Worm (Caenorhabditis elegans): ENCODE measurements around the gene D1054.18.

The D1054.18 gene

DNA sequence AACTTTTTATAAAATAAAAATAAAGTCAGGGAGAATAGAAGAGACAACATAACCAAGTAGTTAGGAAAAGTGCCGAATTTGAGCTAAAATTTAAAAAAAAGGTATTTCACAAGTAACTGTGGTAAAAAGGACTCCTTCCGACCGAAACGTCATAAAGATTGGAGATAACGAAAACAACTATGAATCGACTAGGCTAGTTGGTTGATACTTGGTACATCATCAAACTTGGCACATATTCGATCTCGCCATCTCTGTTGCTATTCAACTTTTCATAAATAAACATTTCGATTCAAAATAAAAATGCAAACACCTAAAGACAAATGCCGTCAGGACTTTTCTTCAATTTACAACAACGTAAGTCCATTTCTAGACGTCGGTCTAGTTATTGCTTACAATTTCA lies 10.8 kb upstream of the D1054.18 start, which contains the start of gene C29A12.22:
Gene C29A12.22 (plus strand): TSS at position 301 of the 400 bp plus-strand sequence.
- TF ChIP-seq spr-1 (tag; optimal IDR thresholded peaks at IDR 0.05) (no peak), dpl-1 (GFP tag; optimal IDR thresholded peaks at IDR 0.05) (no peak), cey-2 (tag; optimal IDR thresholded peaks at IDR 0.05; ENCODE audit: borderline replicate concordance, insufficient read depth) (no peak), lir-3 (tag; optimal IDR thresholded peaks at IDR 0.05) (no peak), F44E2.7 (GFP tag; IDR thresholded peaks at IDR 0.05) (no peak), lin-29 (GFP tag; IDR thresholded peaks at IDR 0.05) (no peak), daf-19 (GFP tag; conservative IDR thresholded peaks at IDR 0.05) (no peak), Y75B8A.6 (GFP tag; IDR thresholded peaks at IDR 0.05) (no peak), zag-1 (tag; optimal IDR thresholded peaks at IDR 0.05) (no peak), duxl-1 (tag; optimal IDR thresholded peaks at IDR 0.05; ENCODE audit: poor library complexity) (no peak), lin-1 (GFP tag; IDR thresholded peaks at IDR 0.05) (no peak), hlh-30 (tag; optimal IDR thresholded peaks at IDR 0.05; ENCODE audit: insufficient read depth) (no peak), F37D6.2 (tag; optimal IDR thresholded peaks at IDR 0.05) (no peak), Y105C5A.15 (GFP tag; IDR thresholded peaks at IDR 0.05) (no peak), rbr-2 (tag; optimal IDR thresholded peaks at IDR 0.05) (no peak), dmd-8 (GFP tag; IDR thresholded peaks at IDR 0.05) (no peak), zfp-3 (GFP tag; conservative IDR thresholded peaks at IDR 0.05) (no peak), ceh-32 (tag; optimal IDR thresholded peaks at IDR 0.05; ENCODE audit: poor library complexity) (no peak), nhr-77 (tag; optimal IDR thresholded peaks at IDR 0.05) (no peak)

DNA sequence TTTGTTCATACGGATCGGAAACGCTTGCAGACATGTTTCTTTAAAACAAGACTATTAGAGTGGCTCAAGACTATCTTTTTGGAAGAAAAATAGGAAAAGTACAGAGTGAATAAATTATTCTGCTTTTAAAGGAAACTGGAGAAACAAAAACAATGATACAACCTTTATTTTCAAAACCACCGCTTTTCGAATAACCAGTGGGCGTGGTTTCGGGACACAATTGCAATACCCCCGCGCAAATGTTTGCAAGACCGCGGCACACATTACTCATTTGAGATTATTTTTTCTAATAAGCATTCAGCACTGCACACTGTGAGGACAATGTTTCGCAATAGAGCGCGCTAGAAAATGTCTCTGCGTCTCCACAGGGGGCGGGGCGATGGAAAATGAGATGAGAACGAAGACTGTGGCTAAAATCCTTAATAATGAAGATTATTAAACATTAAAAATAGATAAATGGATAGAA lies 6.9 kb upstream of the D1054.18 start, which contains the start of gene plrg-1:
Gene plrg-1 (minus strand): TSS at position 51 of the 466 bp plus-strand sequence.
- peak; percentile 88 for TF ChIP-seq lin-1 (GFP tag; IDR thresholded peaks at IDR 0.05)
- peak; percentile 43 for TF ChIP-seq jun-1 (tag; optimal IDR thresholded peaks at IDR 0.05)
- no peak for TF ChIP-seq ceh-82 (tag; optimal IDR thresholded peaks at IDR 0.05)
- TF ChIP-seq dve-1 (tag; optimal IDR thresholded peaks at IDR 0.05; ENCODE audit: insufficient read depth) = peak; percentile 91
- peak; percentile 88 for TF ChIP-seq unc-130 (GFP tag; optimal IDR thresholded peaks at IDR 0.05)
- TF ChIP-seq hmg-1.1 (GFP tag; IDR thresholded peaks at IDR 0.05) = peak; percentile 95
- TF ChIP-seq dpl-1 (GFP tag; optimal IDR thresholded peaks at IDR 0.05) = peak; percentile 82
- TF ChIP-seq fos-1 (tag; optimal IDR thresholded peaks at IDR 0.05) = no peak
- TF ChIP-seq ceh-20 (GFP tag; IDR thresholded peaks at IDR 0.05) = peak; percentile 89
- TF ChIP-seq vab-7 (GFP tag; IDR thresholded peaks at IDR 0.05) = peak; percentile 88
- TF ChIP-seq tra-1 (GFP tag; IDR thresholded peaks at IDR 0.05) = peak; percentile 81
- TF ChIP-seq unc-62 (GFP tag; optimal IDR thresholded peaks at IDR 0.05 in 1 of 2) = peak in 1 of 2 experiments; percentile 69
- TF ChIP-seq unc-62 (tag; optimal IDR thresholded peaks at IDR 0.05) = no peak
- no peak for TF ChIP-seq attf-4 (tag; optimal IDR thresholded peaks at IDR 0.05)
- no peak for TF ChIP-seq ceh-32 (tag; optimal IDR thresholded peaks at IDR 0.05; ENCODE audit: poor library complexity)
- TF ChIP-seq nhr-76 (tag; optimal IDR thresholded peaks at IDR 0.05) = no peak
- TF ChIP-seq T20F7.1 (GFP tag; optimal IDR thresholded peaks at IDR 0.05) = no peak
- TF ChIP-seq nhr-237 (tag; optimal IDR thresholded peaks at IDR 0.05) = no peak
- TF ChIP-seq skn-1 (tag; optimal IDR thresholded peaks at IDR 0.05) = no peak
- peak; percentile 88 for TF ChIP-seq pha-4 (GFP tag; IDR thresholded peaks at IDR 0.05)
- TF ChIP-seq pha-4 (tag; optimal IDR thresholded peaks at IDR 0.05) = peak; percentile 58
- 0 out of 2 replicates have a peak, but pooled peaks have one; percentile 50 for TF ChIP-seq mxl-2 (GFP tag; conservative IDR thresholded peaks at IDR 0.05)
- no peak for TF ChIP-seq zfp-2 (tag; optimal IDR thresholded peaks at IDR 0.05)
- TF ChIP-seq F26F4.8 (GFP tag; conservative IDR thresholded peaks at IDR 0.05) = no peak
- TF ChIP-seq ctbp-1 (GFP tag; IDR thresholded peaks at IDR 0.05) = peak; percentile 88
- TF ChIP-seq aly-2 (tag; optimal IDR thresholded peaks at IDR 0.05) = no peak
- TF ChIP-seq nhr-111 (GFP tag; optimal IDR thresholded peaks at IDR 0.05) = no peak
- no peak for TF ChIP-seq mdt-29 (GFP tag; IDR thresholded peaks at IDR 0.05)
- TF ChIP-seq hlh-11 (tag; optimal IDR thresholded peaks at IDR 0.05) = peak; percentile 89
- TF ChIP-seq zip-11 (GFP tag; IDR thresholded peaks at IDR 0.05) = peak; percentile 63; the same call in 1 of the 2 replicates
- peak; percentile 85 for TF ChIP-seq nhr-28 (tag; optimal IDR thresholded peaks at IDR 0.05)
- TF ChIP-seq mdl-1 (tag; optimal IDR thresholded peaks at IDR 0.05) = peak; percentile 47 to 63
- peak; percentile 77 for TF ChIP-seq php-3 (GFP tag; IDR thresholded peaks at IDR 0.05)
- peak; percentile 3 for TF ChIP-seq ces-1 (GFP tag; optimal IDR thresholded peaks at IDR 0.05)
- TF ChIP-seq zag-1 (tag; optimal IDR thresholded peaks at IDR 0.05) = no peak

Measured in whole organism, L4 larva.